Worm (Caenorhabditis elegans) whole organism, dauer: Measurements from ENCODE around the gene F52E10.4.

Experiments used
- unc-62 ChIP-seq: sonication (generic microtip); optimal IDR thresholded peaks from 2 replicates; lab custom pipeline; 2017; ENCODE audit warnings: missing biosample characterization, missing genetic modification reagents, missing genetic modification characterization

Gene F52E10.4

ce11 chrX:16300422-16300821 lies 7.6 kb upstream of the F52E10.4 start:
- no peak for TF ChIP-seq unc-62

- TF ChIP-seq unc-62, result no peak
Observed at ce11 chrX:16299859-16300258, 7.0 kb upstream of the F52E10.4 start, which contains the start of gene twk-21. twk-21 (plus strand) TSS chrX:16299892.

ce11 chrX:16298173-16298572 lies 5.3 kb upstream of the F52E10.4 start:
- no peak for TF ChIP-seq unc-62

ce11 chrX:16297123-16297522 lies 4.3 kb upstream of the F52E10.4 start:
- no peak for TF ChIP-seq unc-62

- TF ChIP-seq unc-62, result no peak
Observed at ce11 chrX:16290536-16290935, 2.3 kb downstream of the F52E10.4 start.

- no peak for TF ChIP-seq unc-62
Observed at ce11 chrX:16289635-16290034, 3.2 kb downstream of the F52E10.4 start.

ce11 chrX:16285151-16285550 lies 7.7 kb downstream of the F52E10.4 start:
- TF ChIP-seq unc-62, result no peak

ce11 chrX:16283103-16283502 lies 9.7 kb downstream of the F52E10.4 start, which contains the start of gene F52E10.2:
F52E10.2 (minus strand) TSS chrX:16283203.
- TF ChIP-seq unc-62, result no peak

- TF ChIP-seq unc-62, result no peak
Observed at ce11 chrX:16275255-16275813, 17.5 kb downstream of the F52E10.4 start, which contains the start of gene sdc-1. sdc-1 (plus strand) TSS chrX:16275763.

ce11 chrX:16271147-16271546 lies 21.7 kb downstream of the F52E10.4 start:
- no peak for TF ChIP-seq unc-62

- no peak for TF ChIP-seq unc-62
Observed at ce11 chrX:16269969-16270368, 22.9 kb downstream of the F52E10.4 start, which contains the start of gene ifa-3. ifa-3 (minus strand) TSS chrX:16270069.

- no peak for TF ChIP-seq unc-62
Observed at ce11 chrX:16265636-16266384, 27.0 kb downstream of the F52E10.4 start, which contains the start of gene mua-6. mua-6 (minus strand) TSS chrX:16265686.

ce11 chrX:16263287-16263686 lies 29.5 kb downstream of the F52E10.4 start:
- no peak for TF ChIP-seq unc-62

ce11 chrX:16261993-16262392 lies 30.8 kb downstream of the F52E10.4 start, which contains the start of gene sgk-1:
sgk-1 (minus strand) TSS chrX:16262122.
- no peak for TF ChIP-seq unc-62

- no peak for TF ChIP-seq unc-62
Observed at ce11 chrX:16260077-16260476, 32.8 kb downstream of the F52E10.4 start.

ce11 chrX:16258503-16258902 lies 34.3 kb downstream of the F52E10.4 start:
- no peak for TF ChIP-seq unc-62

ce11 chrX:16250679-16251078 lies 42.2 kb downstream of the F52E10.4 start, which contains the start of gene W10G6.6:
W10G6.6 (minus strand) TSS chrX:16250779.
- no peak for TF ChIP-seq unc-62

- TF ChIP-seq unc-62, result no peak
Observed at ce11 chrX:16244764-16245244, 48.0 kb downstream of the F52E10.4 start, which contains the start of gene W10G6.1. W10G6.1 (plus strand) TSS chrX:16245194.
